Worm (Caenorhabditis elegans): Measurements from ENCODE around the gene F10E9.5.

DNA sequence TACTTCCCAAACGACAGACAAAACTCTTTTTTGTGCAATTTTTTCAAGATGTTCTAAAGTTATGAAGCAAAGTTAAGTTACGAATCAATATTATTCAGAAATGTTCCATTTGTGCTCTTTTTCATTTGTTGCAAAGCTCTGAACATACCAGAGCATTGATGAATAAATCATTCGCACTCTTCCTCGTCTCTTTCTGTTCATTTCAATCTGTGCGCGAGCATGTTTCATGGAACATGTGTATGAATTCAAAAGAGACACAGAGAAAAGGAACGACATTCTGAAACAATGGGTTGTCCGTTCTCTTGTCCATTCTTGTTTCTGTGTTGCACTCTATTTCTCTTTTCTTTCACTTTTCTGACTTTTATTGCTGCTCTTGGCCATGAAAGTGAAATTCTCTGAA lies 27.0 kb upstream of the F10E9.5 start:
- no peak for TF ChIP-seq nhr-76 (tag; optimal IDR thresholded peaks at IDR 0.05)
- no peak for TF ChIP-seq mls-2 (tag; optimal IDR thresholded peaks at IDR 0.05)
- TF ChIP-seq lin-13 (tag; optimal IDR thresholded peaks at IDR 0.05), result no peak
- no peak for TF ChIP-seq ztf-11 (tag; optimal IDR thresholded peaks at IDR 0.05)
- no peak for TF ChIP-seq elt-3 (tag; optimal IDR thresholded peaks at IDR 0.05)
- no peak for TF ChIP-seq blmp-1 (tag; optimal IDR thresholded peaks at IDR 0.05)
- no peak for TF ChIP-seq unc-62 (GFP tag; optimal IDR thresholded peaks at IDR 0.05)
- no peak for TF ChIP-seq tbx-8 (GFP tag; optimal IDR thresholded peaks at IDR 0.05)
- no peak for TF ChIP-seq unc-120 (tag; optimal IDR thresholded peaks at IDR 0.05; ENCODE audit: poor library complexity, severe bottlenecking)
